Fruit fly (Drosophila melanogaster) whole organism, embryonic: ENCODE measurements around the gene crm.

ENCODE experiments used
- CG1024 ChIP-seq: fragments of 200-800 bp; sonication (Bioruptor generic); IDR thresholded peaks from 2 replicates; pipeline ENCODE4 v1.3.6; 2022; ENCODE audit warnings: missing biosample characterization, missing genetic modification characterization
- CG11093 ChIP-seq: fragments of 200-800 bp; sonication (Bioruptor generic); IDR thresholded peaks from 3 replicates; pipeline ENCODE4 v1.3.6; 2022; ENCODE audit warnings: missing biosample characterization, missing genetic modification characterization
- CG11247 ChIP-seq: fragments of 200-800 bp; sonication (Bioruptor generic); IDR thresholded peaks from 2 replicates; pipeline ENCODE4 v1.3.6; 2022; ENCODE audit warnings: missing biosample characterization, missing genetic modification characterization
- CG11723 ChIP-seq: fragments of 200-800 bp; sonication (Bioruptor generic); optimal IDR thresholded peaks from 2 replicates; lab custom pipeline; 2017; ENCODE audit warnings: missing biosample characterization, mild to moderate bottlenecking, missing genetic modification characterization
- CG12071 ChIP-seq: fragments of 200-800 bp; sonication (Bioruptor generic); optimal IDR thresholded peaks from 3 replicates; lab custom pipeline; 2018; ENCODE audit warnings: missing biosample characterization, mild to moderate bottlenecking, missing genetic modification characterization
- CG12104 ChIP-seq: fragments of 200-800 bp; sonication (Bioruptor generic); optimal IDR thresholded peaks from 3 replicates; lab custom pipeline; 2016; ENCODE audit warnings: missing biosample characterization, missing genetic modification characterization
- CG12744 ChIP-seq: fragments of 200-800 bp; sonication (Bioruptor generic); optimal IDR thresholded peaks from 2 replicates; lab custom pipeline; 2016; ENCODE audit warnings: missing biosample characterization, missing genetic modification characterization
- CG14965 ChIP-seq: fragments of 200-800 bp; sonication (Bioruptor generic); optimal IDR thresholded peaks from 2 replicates; lab custom pipeline; 2016; ENCODE audit warnings: missing biosample characterization, missing genetic modification characterization, borderline replicate concordance
- CG16813 ChIP-seq: fragments of 200-800 bp; sonication (Bioruptor generic); IDR thresholded peaks from 3 replicates; pipeline ENCODE4 v1.3.6; 2022; ENCODE audit warnings: missing biosample characterization, missing genetic modification characterization; ENCODE audit not compliant: partially characterized antibody
- CG17186 ChIP-seq: fragments of 200-800 bp; sonication (Bioruptor generic); optimal IDR thresholded peaks from 3 replicates; lab custom pipeline; 2017; ENCODE audit warnings: missing biosample characterization, missing genetic modification reagents, missing genetic modification characterization
- CG2120 ChIP-seq: fragments of 200-800 bp; sonication (Bioruptor generic); optimal IDR thresholded peaks from 3 replicates; lab custom pipeline; 2016; ENCODE audit warnings: missing biosample characterization, missing genetic modification characterization
- CG2678 ChIP-seq: fragments of 200-800 bp; sonication (Bioruptor generic); optimal IDR thresholded peaks from 3 replicates; lab custom pipeline; 2019; ENCODE audit warnings: missing biosample characterization, mild to moderate bottlenecking, missing genetic modification characterization, moderate library complexity
- CG30020 ChIP-seq: fragments of 200-800 bp; optimal IDR thresholded peaks from 2 replicates; lab custom pipeline; 2019; ENCODE audit warnings: missing biosample characterization, mild to moderate bottlenecking, missing genetic modification characterization, moderate library complexity
- CG30403 ChIP-seq: fragments of 200-800 bp; sonication (Bioruptor generic); optimal IDR thresholded peaks from 3 replicates; lab custom pipeline; 2016; ENCODE audit warnings: missing biosample characterization, missing genetic modification characterization
- CG34224 ChIP-seq: fragments of 200-800 bp; sonication (Bioruptor generic); IDR thresholded peaks from 3 replicates; pipeline ENCODE4 v1.3.6; 2022; ENCODE audit warnings: missing biosample characterization, missing genetic modification characterization; ENCODE audit not compliant: partially characterized antibody
- CG4282 ChIP-seq: fragments of 200-800 bp; sonication (Bioruptor generic); optimal IDR thresholded peaks from 2 replicates; lab custom pipeline; 2016; ENCODE audit warnings: missing biosample characterization, missing genetic modification characterization
- CG4854 ChIP-seq: fragments of 200-800 bp; sonication (Bioruptor generic); optimal IDR thresholded peaks from 2 replicates; lab custom pipeline; 2016; ENCODE audit warnings: missing biosample characterization, missing genetic modification characterization, inconsistent platforms
- CG6683 ChIP-seq: fragments of 200-800 bp; sonication (Bioruptor generic); optimal IDR thresholded peaks from 2 replicates; lab custom pipeline; 2017; ENCODE audit warnings: missing biosample characterization, mild to moderate bottlenecking, missing genetic modification characterization, missing genetic modification reagents
- CG7839 ChIP-seq: fragments of 200-800 bp; sonication (Bioruptor generic); optimal IDR thresholded peaks from 3 replicates; lab custom pipeline; 2018; ENCODE audit warnings: missing biosample characterization, mild to moderate bottlenecking, missing genetic modification characterization, moderate library complexity
- CG8944 ChIP-seq: fragments of 200-800 bp; sonication (Bioruptor generic); optimal IDR thresholded peaks from 3 replicates; lab custom pipeline; 2016; ENCODE audit warnings: missing biosample characterization, missing genetic modification characterization
- CHES-1-like ChIP-seq: fragments of 200-800 bp; sonication (Bioruptor generic); optimal IDR thresholded peaks from 2 replicates; lab custom pipeline; 2016; ENCODE audit warnings: missing biosample characterization, missing genetic modification characterization
- CkIIα-i1 ChIP-seq: fragments of 200-800 bp; sonication (Bioruptor generic); IDR thresholded peaks from 2 replicates; pipeline ENCODE4 v1.3.6; 2022; ENCODE audit warnings: missing biosample characterization, missing genetic modification characterization
- D19A ChIP-seq: fragments of 200-800 bp; optimal IDR thresholded peaks from 3 replicates; lab custom pipeline; 2019; ENCODE audit warnings: missing biosample characterization, mild to moderate bottlenecking, missing genetic modification characterization, moderate library complexity
- Dfd ChIP-seq, 2 experiments: fragments of >200 bp; optimal IDR thresholded peaks; 2 replicates each; lab custom pipeline; 2017; ENCODE audit warnings: missing biosample characterization in 2 of 2, missing genetic modification characterization in 2 of 2
- ERR ChIP-seq: fragments of 200-800 bp; sonication (Bioruptor generic); optimal IDR thresholded peaks from 2 replicates; lab custom pipeline; 2016; ENCODE audit warnings: missing biosample characterization, missing genetic modification characterization
- Ets65A ChIP-seq: fragments of 200-800 bp; sonication (Bioruptor generic); peaks from one replicate; lab custom pipeline; 2016; ENCODE audit warnings: missing biosample characterization, missing genetic modification characterization
- H2.0 ChIP-seq: fragments of 200-800 bp; sonication (Bioruptor generic); IDR thresholded peaks from 2 replicates; pipeline ENCODE4 v1.3.6; 2022; ENCODE audit warnings: missing biosample characterization, missing genetic modification characterization
- Hey ChIP-seq: fragments of 200-800 bp; sonication (Bioruptor generic); optimal IDR thresholded peaks from 3 replicates; lab custom pipeline; 2018; ENCODE audit warnings: missing biosample characterization, mild to moderate bottlenecking, missing genetic modification characterization
- Kr ChIP-seq: fragments of 200-800 bp; sonication (Bioruptor generic); optimal IDR thresholded peaks from 2 replicates; lab custom pipeline; 2017; ENCODE audit warnings: missing biosample characterization, mild to moderate bottlenecking, missing genetic modification characterization
- Poxn ChIP-seq: fragments of 200-800 bp; sonication (Bioruptor generic); IDR thresholded peaks from 2 replicates; pipeline ENCODE4 v1.3.6; 2022; ENCODE audit warnings: missing biosample characterization, missing genetic modification characterization
- Ravus ChIP-seq: fragments of 200-800 bp; sonication (Bioruptor generic); IDR thresholded peaks from 2 replicates; pipeline ENCODE4 v1.3.6; 2022; ENCODE audit warnings: missing biosample characterization, missing genetic modification characterization
- Sox102F ChIP-seq: fragments of 200-800 bp; sonication (Bioruptor generic); optimal IDR thresholded peaks from 2 replicates; lab custom pipeline; 2018; ENCODE audit warnings: missing biosample characterization, mild to moderate bottlenecking, missing genetic modification characterization, moderate library complexity
- Sry-β ChIP-seq: fragments of 200-800 bp; sonication (Bioruptor generic); optimal IDR thresholded peaks from 2 replicates; lab custom pipeline; 2018; ENCODE audit warnings: missing biosample characterization, mild to moderate bottlenecking, missing genetic modification characterization, moderate library complexity
- ac ChIP-seq: fragments of 200-800 bp; sonication (Bioruptor generic); optimal IDR thresholded peaks from 3 replicates; lab custom pipeline; 2017; ENCODE audit warnings: missing biosample characterization, mild to moderate bottlenecking, missing genetic modification characterization
- ara ChIP-seq: fragments of 200-800 bp; sonication (Bioruptor generic); IDR thresholded peaks from 2 replicates; pipeline ENCODE4 v1.3.6; 2022; ENCODE audit warnings: missing biosample characterization, missing genetic modification characterization
- bigmax ChIP-seq: fragments of 200-800 bp; sonication (Bioruptor generic); optimal IDR thresholded peaks from 2 replicates; lab custom pipeline; 2018; ENCODE audit warnings: missing biosample characterization, mild to moderate bottlenecking, missing genetic modification characterization
- crp ChIP-seq, 2 experiments: fragments of 200-800 bp; sonication (Bioruptor generic); optimal IDR thresholded peaks; 2 replicates in 1 of 2; 3 replicates in 1 of 2; lab custom pipeline; 2017; ENCODE audit warnings: missing biosample characterization in 2 of 2, missing genetic modification characterization in 2 of 2, mild to moderate bottlenecking in 1 of 2, moderate library complexity in 1 of 2
- exex ChIP-seq: fragments of 200-800 bp; sonication (Bioruptor generic); optimal IDR thresholded peaks from 4 replicates; lab custom pipeline; 2018; ENCODE audit warnings: missing biosample characterization, mild to moderate bottlenecking, missing genetic modification characterization, moderate library complexity
- fru ChIP-seq: fragments of >200 bp; optimal IDR thresholded peaks from 2 replicates; lab custom pipeline; 2017
- gcm ChIP-seq: fragments of 200-800 bp; sonication (Bioruptor generic); optimal IDR thresholded peaks from 2 replicates; lab custom pipeline; 2019; ENCODE audit warnings: missing biosample characterization, mild to moderate bottlenecking, missing genetic modification characterization, moderate library complexity
- hbn ChIP-seq: fragments of 200-800 bp; sonication (Bioruptor generic); IDR thresholded peaks from 2 replicates; pipeline ENCODE4 v1.3.6; 2022; ENCODE audit warnings: missing biosample characterization, missing genetic modification characterization; ENCODE audit not compliant: partially characterized antibody
- ind ChIP-seq: fragments of 200-800 bp; sonication (Bioruptor generic); optimal IDR thresholded peaks from 3 replicates; lab custom pipeline; 2016; ENCODE audit warnings: missing biosample characterization, missing genetic modification characterization
- kah ChIP-seq: fragments of 200-800 bp; sonication (Bioruptor generic); optimal IDR thresholded peaks from 2 replicates; lab custom pipeline; 2018; ENCODE audit warnings: missing biosample characterization, mild to moderate bottlenecking, missing genetic modification characterization
- klu ChIP-seq: fragments of 200-800 bp; sonication (Bioruptor generic); IDR thresholded peaks from 2 replicates; pipeline ENCODE4 v1.3.6; 2022; ENCODE audit warnings: missing biosample characterization, missing genetic modification characterization
- pb ChIP-seq: fragments of 200-800 bp; sonication (Bioruptor generic); optimal IDR thresholded peaks from 3 replicates; lab custom pipeline; 2016; ENCODE audit warnings: missing biosample characterization, missing genetic modification characterization
- pho ChIP-seq: fragments of 200-800 bp; sonication (Bioruptor generic); optimal IDR thresholded peaks from 2 replicates; lab custom pipeline; 2016; ENCODE audit warnings: missing biosample characterization, missing genetic modification characterization
- sqz ChIP-seq: fragments of 200-800 bp; sonication (Bioruptor generic); optimal IDR thresholded peaks from 3 replicates; lab custom pipeline; 2018; ENCODE audit warnings: missing biosample characterization, mild to moderate bottlenecking, missing genetic modification characterization
- ssp ChIP-seq: fragments of 200-800 bp; sonication (Bioruptor generic); IDR thresholded peaks from 2 replicates; pipeline ENCODE4 v1.3.6; 2022; ENCODE audit warnings: missing biosample characterization, missing genetic modification characterization
- trh ChIP-seq: fragments of 200-800 bp; sonication (Bioruptor generic); optimal IDR thresholded peaks from 2 replicates; lab custom pipeline; 2016; ENCODE audit warnings: missing biosample characterization, missing genetic modification characterization
- vfl ChIP-seq: fragments of 200-800 bp; sonication (Bioruptor generic); optimal IDR thresholded peaks from 2 replicates; lab custom pipeline; 2016; ENCODE audit warnings: missing biosample characterization, missing genetic modification characterization
- wek ChIP-seq: fragments of 200-800 bp; sonication (Bioruptor generic); optimal IDR thresholded peaks from 3 replicates; lab custom pipeline; 2018; ENCODE audit warnings: missing biosample characterization, mild to moderate bottlenecking, missing genetic modification characterization, moderate library complexity

crm gene

DNA sequence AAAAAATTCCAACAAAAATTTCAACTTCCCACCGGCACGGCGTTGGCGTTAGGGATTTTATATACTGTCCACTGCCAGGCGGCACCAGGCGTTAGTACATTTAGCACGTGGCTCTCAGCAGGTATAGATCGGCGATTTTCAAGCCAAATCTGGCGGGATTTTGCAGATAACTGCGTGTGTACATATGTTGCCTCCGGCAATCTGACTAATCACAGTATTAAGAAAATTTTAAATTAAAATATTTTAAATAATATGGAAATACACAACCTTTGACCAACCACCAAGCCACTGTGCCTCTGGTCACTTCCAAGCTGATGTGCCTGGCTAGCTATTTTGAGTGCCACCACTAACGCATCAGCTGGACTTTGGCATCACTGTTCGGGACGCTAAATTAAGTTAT, 6.4 kb downstream of the crm start, which contains the start of the genes ttm50 and CG2712 (continued):
- no peak for TF ChIP-seq Ravus (GFP tag; lab: Robert Waterston, UW)
- TF ChIP-seq CG34224 (GFP tag; lab: Robert Waterston, UW) = no peak
- TF ChIP-seq CG30403 = peak; percentile 73
- peak; percentile 40 for TF ChIP-seq CG12104 (GFP tag; lab: Kevin White, UChicago)
- TF ChIP-seq CG14965 = no peak
- peak; percentile 98 for TF ChIP-seq Sry-β
- no peak for TF ChIP-seq hbn (GFP tag; lab: Robert Waterston, UW)
- no peak for TF ChIP-seq CG1024 (GFP tag; lab: Robert Waterston, UW)
- no peak for TF ChIP-seq exex
- TF ChIP-seq CG12744 (GFP tag; lab: Kevin White, UChicago) = no peak
- TF ChIP-seq Poxn (GFP tag; lab: Robert Waterston, UW) = no peak
- TF ChIP-seq ara (GFP tag; lab: Robert Waterston, UW) = no peak
- TF ChIP-seq Dfd (GFP tag; optimal IDR thresholded peaks at IDR 0.05; lab: Kevin White, UChicago) = no peak
- no peak for TF ChIP-seq CHES-1-like (GFP tag; lab: Kevin White, UChicago)
- TF ChIP-seq Kr (GFP tag; lab: Kevin White, UChicago) = no peak
- no peak for TF ChIP-seq CG8944 (GFP tag; lab: Kevin White, UChicago)
- peak; percentile 94 for TF ChIP-seq CG17186
- TF ChIP-seq CG11093 (GFP tag; lab: Robert Waterston, UW) = peak; percentile 62; the same call in 1 of the 3 replicates
- no peak for TF ChIP-seq CG4854 (GFP tag; lab: Kevin White, UChicago)
- peak; percentile 57; the same call in 1 of the 2 replicates for TF ChIP-seq ssp (GFP tag; lab: Robert Waterston, UW)
- TF ChIP-seq pho (GFP tag; lab: Kevin White, UChicago) = no peak
- peak; percentile 52 for TF ChIP-seq CG30020 (tag; lab: Kevin White, UChicago)
- no peak for TF ChIP-seq fru (lab: Kevin White, UChicago)
- TF ChIP-seq CG12071 (GFP tag; lab: Kevin White, UChicago) = no peak
- TF ChIP-seq ERR (GFP tag; lab: Kevin White, UChicago) = no peak
- no peak for TF ChIP-seq CG16813
- TF ChIP-seq CG7839 (tag; lab: Kevin White, UChicago) = no peak
- TF ChIP-seq sqz (GFP tag; lab: Kevin White, UChicago) = no peak
- no peak for TF ChIP-seq CG4282 (GFP tag; lab: Kevin White, UChicago)
- no peak for TF ChIP-seq H2.0 (GFP tag; lab: Robert Waterston, UW)
- TF ChIP-seq kah (GFP tag; lab: Kevin White, UChicago) = no peak
- no peak for TF ChIP-seq Sox102F (GFP tag; lab: Kevin White, UChicago)
- no peak for TF ChIP-seq CG2678
- no peak for TF ChIP-seq bigmax (GFP tag; lab: Kevin White, UChicago)
- TF ChIP-seq crp (GFP tag; optimal IDR thresholded peaks at IDR 0.05; lab: Kevin White, UChicago) = peak; percentile 57 to 93
- TF ChIP-seq trh (GFP tag; lab: Kevin White, UChicago) = peak; percentile 21
- no peak for TF ChIP-seq wek (GFP tag; lab: Kevin White, UChicago)
- TF ChIP-seq CG11247 = peak; percentile 23; the same call in 1 of the 2 replicates
- TF ChIP-seq CG11723 = no peak
- TF ChIP-seq vfl (GFP tag; lab: Kevin White, UChicago) = peak; percentile 6
- no peak for TF ChIP-seq D19A (tag; lab: Kevin White, UChicago)
- TF ChIP-seq Hey = no peak
- peak; percentile 62 for TF ChIP-seq Ets65A
- TF ChIP-seq CG6683 (GFP tag; lab: Kevin White, UChicago) = peak; percentile 15
- peak; percentile 54 for TF ChIP-seq CG2120
- 0 out of 2 replicates have a peak, but pooled peaks have one; percentile 9 for TF ChIP-seq klu
- TF ChIP-seq pb (GFP tag; lab: Kevin White, UChicago) = no peak
- TF ChIP-seq ac = no peak
- TF ChIP-seq CkIIα-i1 (GFP tag; lab: Robert Waterston, UW) = no peak
- TF ChIP-seq gcm (GFP tag; lab: Kevin White, UChicago) = no peak
- TF ChIP-seq ind = peak; percentile 63
